Fruit fly (Drosophila melanogaster): ENCODE results near the gene CG12321.

The CG12321 gene

dm6 chr3R:18183244-18183643, 5.3 kb downstream of the CG12321 start, which contains the start of gene cdm:
TSS of gene cdm (minus strand) at chr3R:18183479.
- TF ChIP-seq bab1 (GFP tag; optimal IDR thresholded peaks at IDR 0.05) (peak; percentile 62), CG14711 (tag; optimal IDR thresholded peaks at IDR 0.05) (no peak)

dm6 chr3R:18171983-18172967, 16.2 kb downstream of the CG12321 start:
- TF ChIP-seq tj (GFP tag; optimal IDR thresholded peaks at IDR 0.05) (peak; percentile 60), CG7101 (tag; optimal IDR thresholded peaks at IDR 0.05) (peak; percentile 89), ovo (GFP tag; optimal IDR thresholded peaks at IDR 0.05) (peak; percentile 35), cic (GFP tag; optimal IDR thresholded peaks at IDR 0.05) (peak; percentile 70), CG5204 (GFP tag; optimal IDR thresholded peaks at IDR 0.05) (peak; percentile 88), Clk (GFP tag; optimal IDR thresholded peaks at IDR 0.05) (peak; percentile 78), bab1 (GFP tag; optimal IDR thresholded peaks at IDR 0.05) (peak; percentile 54), CG14711 (tag; optimal IDR thresholded peaks at IDR 0.05) (peak; percentile 74), CG7045 (GFP tag; optimal IDR thresholded peaks at IDR 0.05) (peak; percentile 91), CG12768 (GFP tag; optimal IDR thresholded peaks at IDR 0.05) (peak; percentile 89), Hr96 (GFP tag; optimal IDR thresholded peaks at IDR 0.05) (peak; percentile 79), CG33017 (tag; optimal IDR thresholded peaks at IDR 0.05) (peak; percentile 91), CG11617 (GFP tag; optimal IDR thresholded peaks at IDR 0.05) (peak; percentile 91), Crg-1 (GFP tag; optimal IDR thresholded peaks at IDR 0.05) (peak; percentile 44), Mnt (GFP tag; optimal IDR thresholded peaks at IDR 0.05) (peak; percentile 46), toe (GFP tag; optimal IDR thresholded peaks at IDR 0.05) (peak; percentile 91), kay (GFP tag; ENCODE audit: borderline replicate concordance) (no peak), cnc (optimal IDR thresholded peaks at IDR 0.05) (no peak), pad (GFP tag; optimal IDR thresholded peaks at IDR 0.05) (peak; percentile 69), CG1620 (GFP tag; optimal IDR thresholded peaks at IDR 0.05) (peak; percentile 55)

DNA sequence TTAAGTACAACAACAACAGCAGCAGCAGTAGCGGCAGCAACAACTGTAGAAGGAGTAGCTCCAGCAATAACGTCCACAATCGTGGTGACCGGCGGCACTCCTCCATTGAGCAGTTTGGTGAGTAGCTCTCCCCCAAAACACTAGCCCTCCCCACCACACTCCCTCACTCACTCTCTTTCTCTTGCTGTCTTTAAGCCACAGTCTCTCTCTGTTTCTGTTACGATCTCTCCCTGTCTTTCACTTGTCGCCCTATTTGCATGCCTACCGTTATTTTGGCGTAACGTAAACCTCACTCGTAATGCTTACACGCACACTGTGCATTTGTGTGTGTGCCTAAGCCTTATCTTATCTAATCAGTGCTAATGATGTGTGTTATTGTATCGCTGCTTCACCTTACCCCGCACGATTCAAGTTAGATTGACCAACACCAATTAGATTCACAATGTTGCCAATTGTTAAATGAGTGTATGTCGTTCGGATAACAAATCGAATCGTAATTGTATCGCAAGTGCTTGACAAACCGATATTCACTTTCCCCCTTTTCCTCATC, 18.4 kb downstream of the CG12321 start:
- TF ChIP-seq Crg-1 (GFP tag; optimal IDR thresholded peaks at IDR 0.05) (no peak), CG5204 (GFP tag; optimal IDR thresholded peaks at IDR 0.05) (no peak), CG11617 (GFP tag; optimal IDR thresholded peaks at IDR 0.05) (peak; percentile 2), tj (GFP tag; optimal IDR thresholded peaks at IDR 0.05) (no peak), Hr96 (GFP tag; optimal IDR thresholded peaks at IDR 0.05) (no peak), CG14711 (tag; optimal IDR thresholded peaks at IDR 0.05) (peak; percentile 32), Clk (GFP tag; optimal IDR thresholded peaks at IDR 0.05) (no peak), CG7045 (GFP tag; optimal IDR thresholded peaks at IDR 0.05) (no peak), pad (GFP tag; optimal IDR thresholded peaks at IDR 0.05) (peak; percentile 97), CG1620 (GFP tag; optimal IDR thresholded peaks at IDR 0.05) (no peak), cic (GFP tag; optimal IDR thresholded peaks at IDR 0.05) (peak; percentile 42), CG7101 (tag; optimal IDR thresholded peaks at IDR 0.05) (peak; percentile 14), cnc (optimal IDR thresholded peaks at IDR 0.05) (no peak), Mnt (GFP tag; optimal IDR thresholded peaks at IDR 0.05) (peak; percentile 27), ovo (GFP tag; optimal IDR thresholded peaks at IDR 0.05) (peak; percentile 86), toe (GFP tag; optimal IDR thresholded peaks at IDR 0.05) (no peak), kay (GFP tag; ENCODE audit: borderline replicate concordance) (no peak), bab1 (GFP tag; optimal IDR thresholded peaks at IDR 0.05) (no peak), CG33017 (tag; optimal IDR thresholded peaks at IDR 0.05) (no peak), CG12768 (GFP tag; optimal IDR thresholded peaks at IDR 0.05) (no peak)

DNA sequence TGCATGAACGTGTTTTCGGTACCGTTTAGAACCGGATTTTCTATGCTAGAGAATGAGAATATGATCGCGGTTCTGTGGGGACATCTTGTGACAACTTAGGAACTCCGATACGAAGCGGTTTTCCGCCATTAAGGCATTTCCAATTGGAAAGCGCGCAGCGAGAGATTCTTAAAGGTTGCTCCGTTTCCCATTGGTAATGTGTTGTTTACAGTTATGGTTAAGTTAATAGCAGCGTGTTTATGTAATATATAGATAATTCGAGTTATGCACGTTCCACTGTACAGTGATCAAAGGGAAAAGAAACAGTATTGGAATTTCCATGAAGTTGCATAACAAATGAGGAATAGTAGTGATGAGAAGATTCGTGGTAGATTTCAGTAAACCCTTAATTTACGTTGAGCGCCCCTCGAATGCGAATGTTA, 19.6 kb downstream of the CG12321 start:
- TF ChIP-seq ovo (GFP tag; optimal IDR thresholded peaks at IDR 0.05): peak; percentile 47
- no peak for TF ChIP-seq CG7101 (tag; optimal IDR thresholded peaks at IDR 0.05)
- TF ChIP-seq Hr96 (GFP tag; optimal IDR thresholded peaks at IDR 0.05): peak; percentile 6
- TF ChIP-seq CG5204 (GFP tag; optimal IDR thresholded peaks at IDR 0.05): no peak
- TF ChIP-seq kay (GFP tag; ENCODE audit: borderline replicate concordance): no peak
- no peak for TF ChIP-seq CG1620 (GFP tag; optimal IDR thresholded peaks at IDR 0.05)
- no peak for TF ChIP-seq bab1 (GFP tag; optimal IDR thresholded peaks at IDR 0.05)
- peak; percentile 54 for TF ChIP-seq CG7045 (GFP tag; optimal IDR thresholded peaks at IDR 0.05)
- no peak for TF ChIP-seq CG14711 (tag; optimal IDR thresholded peaks at IDR 0.05)
- TF ChIP-seq Clk (GFP tag; optimal IDR thresholded peaks at IDR 0.05): no peak
- peak; percentile 61 for TF ChIP-seq CG12768 (GFP tag; optimal IDR thresholded peaks at IDR 0.05)
- no peak for TF ChIP-seq tj (GFP tag; optimal IDR thresholded peaks at IDR 0.05)
- peak; percentile 42 for TF ChIP-seq CG33017 (tag; optimal IDR thresholded peaks at IDR 0.05)
- TF ChIP-seq cnc (optimal IDR thresholded peaks at IDR 0.05): no peak
- TF ChIP-seq toe (GFP tag; optimal IDR thresholded peaks at IDR 0.05): no peak
- no peak for TF ChIP-seq Crg-1 (GFP tag; optimal IDR thresholded peaks at IDR 0.05)
- peak; percentile 47 for TF ChIP-seq cic (GFP tag; optimal IDR thresholded peaks at IDR 0.05)
- no peak for TF ChIP-seq Mnt (GFP tag; optimal IDR thresholded peaks at IDR 0.05)

- TF ChIP-seq Crg-1 (GFP tag; optimal IDR thresholded peaks at IDR 0.05) (no peak), toe (GFP tag; optimal IDR thresholded peaks at IDR 0.05) (peak; percentile 37), Hr96 (GFP tag; optimal IDR thresholded peaks at IDR 0.05) (no peak), cic (GFP tag; optimal IDR thresholded peaks at IDR 0.05) (peak; percentile 22), ovo (GFP tag; optimal IDR thresholded peaks at IDR 0.05) (no peak), CG12768 (GFP tag; optimal IDR thresholded peaks at IDR 0.05) (peak; percentile 82), bab1 (GFP tag; optimal IDR thresholded peaks at IDR 0.05) (peak; percentile 37), CG33017 (tag; optimal IDR thresholded peaks at IDR 0.05) (peak; percentile 25), Clk (GFP tag; optimal IDR thresholded peaks at IDR 0.05) (peak; percentile 66), cnc (optimal IDR thresholded peaks at IDR 0.05) (no peak), CG11617 (GFP tag; optimal IDR thresholded peaks at IDR 0.05) (peak; percentile 13), CG14711 (tag; optimal IDR thresholded peaks at IDR 0.05) (peak; percentile 89), pad (GFP tag; optimal IDR thresholded peaks at IDR 0.05) (peak; percentile 17), CG7101 (tag; optimal IDR thresholded peaks at IDR 0.05) (peak; percentile 73), CG7045 (GFP tag; optimal IDR thresholded peaks at IDR 0.05) (peak; percentile 65)
These were observed 20.1 kb downstream of the CG12321 start for dm6 chr3R:18168398-18168797.
